Worm (Caenorhabditis elegans) whole organism, young adult: ENCODE measurements around the gene grl-31.

Source experiments
- F52B5.7 ChIP-seq: sonication (generic microtip); optimal IDR thresholded peaks from 2 replicates; lab custom pipeline; 2016; ENCODE audit warnings: mild to moderate bottlenecking, missing genetic modification characterization, missing compliant biosample characterization
- attf-5 ChIP-seq: fragments of 200-800 bp; sonication (Bioruptor generic); optimal IDR thresholded peaks from 2 replicates; lab custom pipeline; 2018; ENCODE audit warnings: mild to moderate bottlenecking, missing genetic modification characterization, missing compliant biosample characterization
- lsl-1 ChIP-seq: fragments of 200-800 bp; sonication (Bioruptor generic); optimal IDR thresholded peaks from 2 replicates; lab custom pipeline; 2018; ENCODE audit warnings: mild to moderate bottlenecking, missing genetic modification characterization, moderate library complexity, missing compliant biosample characterization
- nhr-120 ChIP-seq: fragments of 200-800 bp; sonication (Bioruptor generic); IDR thresholded peaks from 2 replicates; pipeline ENCODE4 v1.3.6; 2022; ENCODE audit warnings: missing genetic modification characterization, missing compliant biosample characterization
- pha-4 ChIP-seq: fragments of 150-350 bp; sonication (generic microtip); optimal IDR thresholded peaks from 2 replicates; lab custom pipeline; 2014; ENCODE audit warnings: missing biosample characterization, missing genetic modification reagents, missing genetic modification characterization
- snpc-4 ChIP-seq, 5 experiments: fragments of 150-350 bp in 1 of 5; sonication (generic microtip) in 4 of 5; optimal IDR thresholded peaks; 2 replicates each; lab custom pipeline; 2014 to 2018; ENCODE audit warnings: missing genetic modification characterization in 5 of 5, missing biosample characterization in 3 of 5, antibody characterized with exemption in 2 of 5, mild to moderate bottlenecking in 2 of 5, missing compliant biosample characterization in 2 of 5, missing genotype in 2 of 5, moderate library complexity in 2 of 5, missing genetic modification reagents in 1 of 5
- xnd-1 ChIP-seq: sonication (generic microtip); optimal IDR thresholded peaks from 2 replicates; lab custom pipeline; 2016; ENCODE audit warnings: missing genotype, missing genetic modification reagents, missing genetic modification characterization, missing compliant biosample characterization
- zim-3 ChIP-seq: sonication (generic microtip); optimal IDR thresholded peaks from 2 replicates; lab custom pipeline; 2017; ENCODE audit warnings: mild to moderate bottlenecking, missing genetic modification characterization, moderate library complexity, missing compliant biosample characterization

DNA sequence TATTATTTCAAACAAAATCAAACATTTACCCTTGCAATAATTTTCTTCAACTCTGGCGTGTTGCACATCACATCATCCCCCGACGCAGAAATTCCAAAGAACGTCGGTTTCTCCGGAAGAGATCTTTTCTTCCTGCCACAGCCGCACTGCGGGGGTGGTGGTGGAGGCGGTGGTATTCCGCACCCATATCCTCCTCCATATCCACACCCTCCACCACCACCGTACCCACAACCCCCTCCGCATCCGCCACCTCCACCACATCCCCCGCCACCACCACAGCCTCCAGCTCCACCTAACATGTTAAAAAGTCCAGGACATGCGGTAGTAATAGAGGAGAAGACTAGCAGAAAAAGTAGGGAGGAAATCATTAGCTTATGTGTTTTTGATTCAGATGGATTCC, 2.7 kb downstream of the grl-31 start, which contains the start of gene grl-29:
- TF ChIP-seq xnd-1 (tag; lab: Kevin White, UChicago) (no peak), F52B5.7 (no peak), zim-3 (tag; lab: Kevin White, UChicago) (no peak), lsl-1 (no peak), nhr-120 (GFP tag; lab: Robert Waterston, UW) (no peak), pha-4 (tag; lab: Kevin White, UChicago) (no peak), snpc-4 (GFP tag; optimal IDR thresholded peaks at IDR 0.05; lab: Kevin White, UChicago) (no peak), snpc-4 (tag; optimal IDR thresholded peaks at IDR 0.05; lab: Kevin White, UChicago) (no peak), attf-5 (GFP tag; lab: Kevin White, UChicago) (no peak)
